Worm (Caenorhabditis elegans): ENCODE measurements around the gene ran-1.
A peak's percentile ranks its signal among the peaks of the same experiment; 100 is the strongest.

The ran-1 gene

ce11 chrIII:10706972-10707438 lies 40.5 kb downstream of the ran-1 start, which contains the start of the genes Y39A1A.21 and Y39A1A.22 (continued):
- TF ChIP-seq ztf-11 (tag; optimal IDR thresholded peaks at IDR 0.05), result peak in 1 of 2 experiments; percentile 75
- TF ChIP-seq lin-35 (GFP tag; optimal IDR thresholded peaks at IDR 0.05), result peak; percentile 83 to 88
- peak; percentile 80 for TF ChIP-seq fkh-8 (tag; optimal IDR thresholded peaks at IDR 0.05)
- no peak for TF ChIP-seq ets-5 (GFP tag; IDR thresholded peaks at IDR 0.05)
- no peak for TF ChIP-seq tlp-1 (tag; optimal IDR thresholded peaks at IDR 0.05)
- no peak for TF ChIP-seq hlh-4 (tag; optimal IDR thresholded peaks at IDR 0.05)
- peak; percentile 69 for TF ChIP-seq lin-15B (tag; optimal IDR thresholded peaks at IDR 0.05)
- no peak for TF ChIP-seq Y116A8C.19 (tag; optimal IDR thresholded peaks at IDR 0.05; ENCODE audit: borderline replicate concordance)
- peak; percentile 92 for TF ChIP-seq rnt-1 (tag; optimal IDR thresholded peaks at IDR 0.05)
- peak; percentile 89 for TF ChIP-seq nhr-71 (tag; optimal IDR thresholded peaks at IDR 0.05)
- peak; percentile 76 for TF ChIP-seq zip-4 (GFP tag; optimal IDR thresholded peaks at IDR 0.05)
- TF ChIP-seq alr-1 (tag; optimal IDR thresholded peaks at IDR 0.05; ENCODE audit: borderline replicate concordance), result no peak
- TF ChIP-seq irx-1 (tag; optimal IDR thresholded peaks at IDR 0.05), result peak; percentile 87
- TF ChIP-seq sox-4 (tag; optimal IDR thresholded peaks at IDR 0.05), result peak; percentile 76
- TF ChIP-seq hpl-2 (GFP tag; optimal IDR thresholded peaks at IDR 0.05), result no peak
- TF ChIP-seq ceh-88 (GFP tag; IDR thresholded peaks at IDR 0.05), result peak; percentile 45; the same call in 1 of the 2 replicates
- TF ChIP-seq nhr-28 (tag; optimal IDR thresholded peaks at IDR 0.05), result no peak
- TF ChIP-seq ces-1 (GFP tag; optimal IDR thresholded peaks at IDR 0.05), result no peak
- peak; percentile 73 for TF ChIP-seq F16B12.6 (tag; optimal IDR thresholded peaks at IDR 0.05)
- peak; percentile 86 for TF ChIP-seq aly-2 (tag; optimal IDR thresholded peaks at IDR 0.05)
- TF ChIP-seq fos-1 (tag; optimal IDR thresholded peaks at IDR 0.05), result peak; percentile 32
- TF ChIP-seq ceh-90 (tag; optimal IDR thresholded peaks at IDR 0.05), result no peak
- TF ChIP-seq nhr-19 (GFP tag; conservative IDR thresholded peaks at IDR 0.05), result peak; percentile 86
- peak; percentile 64 for TF ChIP-seq egl-13 (tag; optimal IDR thresholded peaks at IDR 0.05)
- peak; percentile 87 for TF ChIP-seq fkh-10 (GFP tag; optimal IDR thresholded peaks at IDR 0.05)
- TF ChIP-seq lin-14 (GFP tag; optimal IDR thresholded peaks at IDR 0.05), result no peak
- TF ChIP-seq isw-1 (GFP tag; IDR thresholded peaks at IDR 0.05), result peak; percentile 78
- peak; percentile 87 for TF ChIP-seq tbx-2 (tag; optimal IDR thresholded peaks at IDR 0.05)
- TF ChIP-seq fkh-4 (tag; optimal IDR thresholded peaks at IDR 0.05; ENCODE audit: borderline replicate concordance), result no peak
- TF ChIP-seq sptf-1 (tag; optimal IDR thresholded peaks at IDR 0.05), result no peak
- TF ChIP-seq ceh-82 (tag; optimal IDR thresholded peaks at IDR 0.05), result peak; percentile 84 to 93 (median 86)
- peak; percentile 83 for TF ChIP-seq xbp-1 (tag; optimal IDR thresholded peaks at IDR 0.05)
- TF ChIP-seq C34B4.2 (tag; optimal IDR thresholded peaks at IDR 0.05), result peak; percentile 20
- TF ChIP-seq nhr-77 (tag; optimal IDR thresholded peaks at IDR 0.05), result peak; percentile 84
- TF ChIP-seq skn-1 (tag; optimal IDR thresholded peaks at IDR 0.05), result peak; percentile 53
- TF ChIP-seq ceh-8 (GFP tag; optimal IDR thresholded peaks at IDR 0.05), result peak; percentile 60
- peak; percentile 79 to 85 (median 82) for TF ChIP-seq dpl-1 (GFP tag; optimal IDR thresholded peaks at IDR 0.05)
- TF ChIP-seq lsy-2 (tag; optimal IDR thresholded peaks at IDR 0.05), result peak; percentile 86 to 88
- TF ChIP-seq snu-23 (GFP tag; optimal IDR thresholded peaks at IDR 0.05), result peak; percentile 90
- no peak for TF ChIP-seq nhr-84 (tag; optimal IDR thresholded peaks at IDR 0.05)
- TF ChIP-seq unc-98 (GFP tag; IDR thresholded peaks at IDR 0.05), result no peak
- peak; percentile 43 for TF ChIP-seq aha-1 (tag; optimal IDR thresholded peaks at IDR 0.05)
- no peak for TF ChIP-seq nhr-76 (tag; optimal IDR thresholded peaks at IDR 0.05)
- TF ChIP-seq hlh-17 (GFP tag; optimal IDR thresholded peaks at IDR 0.05; ENCODE audit: borderline replicate concordance), result no peak
- TF ChIP-seq dsc-1 (tag; optimal IDR thresholded peaks at IDR 0.05), result peak; percentile 91
- peak; percentile 46 for TF ChIP-seq efl-3 (GFP tag; optimal IDR thresholded peaks at IDR 0.05)
